Fruit fly (Drosophila melanogaster): ENCODE data around the gene CG1764.
A peak's percentile ranks its signal among the peaks of the same experiment; 100 is the strongest.

The CG1764 gene

dm6 chrX:13254442-13254841 lies 47.8 kb downstream of the CG1764 start:
- TF ChIP-seq jim (GFP tag; optimal IDR thresholded peaks at IDR 0.05) (no peak), br (GFP tag; optimal IDR thresholded peaks at IDR 0.05) (no peak), Hnf4 (GFP tag; optimal IDR thresholded peaks at IDR 0.05) (peak; percentile 50), sv (GFP tag; optimal IDR thresholded peaks at IDR 0.05) (no peak), Dfd (GFP tag; optimal IDR thresholded peaks at IDR 0.05) (no peak), Dif (GFP tag; optimal IDR thresholded peaks at IDR 0.05; ENCODE audit: partially characterized antibody) (no peak), CG32264 (GFP tag; optimal IDR thresholded peaks at IDR 0.05) (peak; percentile 35), GATAd (GFP tag; optimal IDR thresholded peaks at IDR 0.05) (no peak), dsf (GFP tag; optimal IDR thresholded peaks at IDR 0.05; ENCODE audit: borderline replicate concordance) (no peak), tai (GFP tag; optimal IDR thresholded peaks at IDR 0.05) (peak; percentile 2), Jra (GFP tag; optimal IDR thresholded peaks at IDR 0.05) (peak; percentile 3), CG9705 (GFP tag; optimal IDR thresholded peaks at IDR 0.05) (peak; percentile 8), fru (GFP tag; optimal IDR thresholded peaks at IDR 0.05) (peak; percentile 49), Hr83 (GFP tag; optimal IDR thresholded peaks at IDR 0.05; ENCODE audit: poor library complexity, severe bottlenecking) (peak; percentile 61), sage (GFP tag; optimal IDR thresholded peaks at IDR 0.05) (peak; percentile 54), woc (GFP tag; optimal IDR thresholded peaks at IDR 0.05) (no peak), Myc (optimal IDR thresholded peaks at IDR 0.05) (no peak), CrebA (GFP tag; optimal IDR thresholded peaks at IDR 0.05; ENCODE audit: borderline replicate concordance) (peak; percentile 59), brk (GFP tag; optimal IDR thresholded peaks at IDR 0.05) (peak; percentile 35), N (GFP tag; optimal IDR thresholded peaks at IDR 0.05) (no peak), pan (optimal IDR thresholded peaks at IDR 0.05) (no peak), OdsH (GFP tag; optimal IDR thresholded peaks at IDR 0.05) (peak; percentile 55), ey (GFP tag; optimal IDR thresholded peaks at IDR 0.05) (peak; percentile 7), dl (GFP tag; optimal IDR thresholded peaks at IDR 0.05; ENCODE audit: insufficient read depth in 1 of 2, partially characterized antibody in 2 of 2) (no peak), Rel (GFP tag; optimal IDR thresholded peaks at IDR 0.05) (no peak), Rel (tag; optimal IDR thresholded peaks at IDR 0.05) (peak; percentile 6), dmrt93B (GFP tag; optimal IDR thresholded peaks at IDR 0.05) (no peak), lola (GFP tag; optimal IDR thresholded peaks at IDR 0.05) (no peak), psq (GFP tag; optimal IDR thresholded peaks at IDR 0.05) (peak; percentile 7), Vsx2 (GFP tag; optimal IDR thresholded peaks at IDR 0.05; ENCODE audit: partially characterized antibody) (no peak), h (GFP tag; optimal IDR thresholded peaks at IDR 0.05) (peak; percentile 74), Abd-B (GFP tag; optimal IDR thresholded peaks at IDR 0.05) (no peak), HLH106 (tag; optimal IDR thresholded peaks at IDR 0.05) (no peak), foxo (GFP tag; optimal IDR thresholded peaks at IDR 0.05) (peak in 1 of 2 experiments; percentile 33), Hr78 (GFP tag; optimal IDR thresholded peaks at IDR 0.05) (no peak), usp (GFP tag; optimal IDR thresholded peaks at IDR 0.05) (no peak), rgr (GFP tag; optimal IDR thresholded peaks at IDR 0.05) (peak; percentile 72), Mio (GFP tag; optimal IDR thresholded peaks at IDR 0.05) (no peak), Sp1 (GFP tag; optimal IDR thresholded peaks at IDR 0.05) (peak; percentile 63)

- TF ChIP-seq sv (GFP tag; optimal IDR thresholded peaks at IDR 0.05) (peak; percentile 33), lola (GFP tag; optimal IDR thresholded peaks at IDR 0.05) (no peak), dmrt93B (GFP tag; optimal IDR thresholded peaks at IDR 0.05) (no peak), CrebA (GFP tag; optimal IDR thresholded peaks at IDR 0.05; ENCODE audit: borderline replicate concordance) (no peak)
Observed at dm6 chrX:13253062-13253724, 49.0 kb downstream of the CG1764 start.

- TF ChIP-seq Myc (optimal IDR thresholded peaks at IDR 0.05) (no peak), psq (GFP tag; optimal IDR thresholded peaks at IDR 0.05) (peak; percentile 93), N (GFP tag; optimal IDR thresholded peaks at IDR 0.05) (no peak), fru (GFP tag; optimal IDR thresholded peaks at IDR 0.05) (peak; percentile 98), dmrt93B (GFP tag; optimal IDR thresholded peaks at IDR 0.05) (peak; percentile 89), Hr78 (GFP tag; optimal IDR thresholded peaks at IDR 0.05) (no peak), Vsx2 (GFP tag; optimal IDR thresholded peaks at IDR 0.05; ENCODE audit: partially characterized antibody) (peak; percentile 1), woc (GFP tag; optimal IDR thresholded peaks at IDR 0.05) (peak; percentile 96), Mio (GFP tag; optimal IDR thresholded peaks at IDR 0.05) (peak; percentile 16), ey (GFP tag; optimal IDR thresholded peaks at IDR 0.05) (peak; percentile 97), HLH106 (tag; optimal IDR thresholded peaks at IDR 0.05) (peak; percentile 94), foxo (GFP tag; optimal IDR thresholded peaks at IDR 0.05) (peak; percentile 74 to 97), tai (GFP tag; optimal IDR thresholded peaks at IDR 0.05) (peak; percentile 87), OdsH (GFP tag; optimal IDR thresholded peaks at IDR 0.05) (peak; percentile 92), Dif (GFP tag; optimal IDR thresholded peaks at IDR 0.05; ENCODE audit: partially characterized antibody) (no peak), Hnf4 (GFP tag; optimal IDR thresholded peaks at IDR 0.05) (peak; percentile 96), sv (GFP tag; optimal IDR thresholded peaks at IDR 0.05) (peak; percentile 77), Sp1 (GFP tag; optimal IDR thresholded peaks at IDR 0.05) (peak; percentile 93), sage (GFP tag; optimal IDR thresholded peaks at IDR 0.05) (peak; percentile 74), dsf (GFP tag; optimal IDR thresholded peaks at IDR 0.05; ENCODE audit: borderline replicate concordance) (peak; percentile 11), h (GFP tag; optimal IDR thresholded peaks at IDR 0.05) (peak; percentile 97), Jra (GFP tag; optimal IDR thresholded peaks at IDR 0.05) (peak; percentile 83), Hr83 (GFP tag; optimal IDR thresholded peaks at IDR 0.05; ENCODE audit: poor library complexity, severe bottlenecking) (peak; percentile 37), br (GFP tag; optimal IDR thresholded peaks at IDR 0.05) (peak; percentile 95), CG9705 (GFP tag; optimal IDR thresholded peaks at IDR 0.05) (peak; percentile 90), brk (GFP tag; optimal IDR thresholded peaks at IDR 0.05) (peak; percentile 83), Abd-B (GFP tag; optimal IDR thresholded peaks at IDR 0.05) (no peak), jim (GFP tag; optimal IDR thresholded peaks at IDR 0.05) (no peak), rgr (GFP tag; optimal IDR thresholded peaks at IDR 0.05) (peak; percentile 93), Rel (GFP tag; optimal IDR thresholded peaks at IDR 0.05) (peak; percentile 83), Rel (tag; optimal IDR thresholded peaks at IDR 0.05) (peak; percentile 60), pan (optimal IDR thresholded peaks at IDR 0.05) (no peak), lola (GFP tag; optimal IDR thresholded peaks at IDR 0.05) (no peak), GATAd (GFP tag; optimal IDR thresholded peaks at IDR 0.05) (peak; percentile 25), CG32264 (GFP tag; optimal IDR thresholded peaks at IDR 0.05) (peak; percentile 77), Dfd (GFP tag; optimal IDR thresholded peaks at IDR 0.05) (no peak), usp (GFP tag; optimal IDR thresholded peaks at IDR 0.05) (no peak)
Observed at dm6 chrX:13251310-13251709, 50.9 kb downstream of the CG1764 start.

Measured in whole organism, wandering third instar larva.